Fruit fly (Drosophila melanogaster) whole organism, embryonic: ENCODE results near the gene CG9674.

Experiments used
- Antp ChIP-seq: fragments of 200-800 bp; sonication (Bioruptor generic); optimal IDR thresholded peaks from 3 replicates; lab custom pipeline; 2016; ENCODE audit warnings: missing biosample characterization, missing genetic modification characterization
- Atf-2 ChIP-seq: fragments of 200-800 bp; sonication (Bioruptor generic); optimal IDR thresholded peaks from 2 replicates; lab custom pipeline; 2016; ENCODE audit warnings: missing biosample characterization, missing genetic modification characterization
- BEAF-32 ChIP-seq: fragments of 200-800 bp; sonication (Bioruptor generic); optimal IDR thresholded peaks from 3 replicates; lab custom pipeline; 2017; ENCODE audit warnings: missing biosample characterization, missing genetic modification characterization, mild to moderate bottlenecking, moderate library complexity, missing genetic modification reagents
- BtbVII ChIP-seq: fragments of 200-800 bp; sonication (Bioruptor generic); optimal IDR thresholded peaks from 3 replicates; lab custom pipeline; 2017; ENCODE audit warnings: missing biosample characterization, mild to moderate bottlenecking, missing genetic modification characterization
- C15 ChIP-seq: fragments of 200-800 bp; sonication (Bioruptor generic); IDR thresholded peaks from 3 replicates; pipeline ENCODE4 v1.3.6; 2022; ENCODE audit warnings: missing biosample characterization, missing genetic modification characterization
- CG11504 ChIP-seq: fragments of 200-800 bp; sonication (Bioruptor generic); optimal IDR thresholded peaks from 3 replicates; lab custom pipeline; 2019; ENCODE audit warnings: missing biosample characterization, mild to moderate bottlenecking, missing genetic modification characterization, moderate library complexity
- CG13624 ChIP-seq: fragments of 200-800 bp; sonication (Bioruptor generic); optimal IDR thresholded peaks from 2 replicates; lab custom pipeline; 2016; ENCODE audit warnings: missing biosample characterization, missing genetic modification characterization
- CG14965 ChIP-seq: fragments of 200-800 bp; sonication (Bioruptor generic); optimal IDR thresholded peaks from 2 replicates; lab custom pipeline; 2016; ENCODE audit warnings: missing biosample characterization, missing genetic modification characterization, borderline replicate concordance
- CG16779 ChIP-seq: fragments of 200-800 bp; sonication (Bioruptor generic); IDR thresholded peaks from 2 replicates; pipeline ENCODE4 v1.3.6; 2022; ENCODE audit warnings: missing biosample characterization, missing genetic modification characterization
- CG16863 ChIP-seq: fragments of 200-800 bp; sonication (Bioruptor generic); optimal IDR thresholded peaks from 3 replicates; lab custom pipeline; 2016; ENCODE audit warnings: missing biosample characterization, missing genetic modification characterization
- CG17361 ChIP-seq: fragments of 200-800 bp; sonication (Bioruptor generic); IDR thresholded peaks from 3 replicates; pipeline ENCODE4 v1.3.6; 2022; ENCODE audit warnings: missing biosample characterization, missing genetic modification characterization
- CG17568 ChIP-seq: fragments of 200-800 bp; sonication (Bioruptor generic); optimal IDR thresholded peaks from 2 replicates; lab custom pipeline; 2018; ENCODE audit warnings: missing biosample characterization, mild to moderate bottlenecking, missing genetic modification characterization, moderate library complexity
- CG2678 ChIP-seq: fragments of 200-800 bp; sonication (Bioruptor generic); optimal IDR thresholded peaks from 3 replicates; lab custom pipeline; 2019; ENCODE audit warnings: missing biosample characterization, mild to moderate bottlenecking, missing genetic modification characterization, moderate library complexity
- CG31388 ChIP-seq: fragments of 200-800 bp; sonication (Bioruptor generic); optimal IDR thresholded peaks from 2 replicates; lab custom pipeline; 2016; ENCODE audit warnings: missing biosample characterization, missing genetic modification characterization
- CG3163 ChIP-seq: fragments of 200-800 bp; sonication (Bioruptor generic); optimal IDR thresholded peaks from 3 replicates; lab custom pipeline; 2016; ENCODE audit warnings: missing biosample characterization, missing genetic modification characterization
- CG4282 ChIP-seq: fragments of 200-800 bp; sonication (Bioruptor generic); optimal IDR thresholded peaks from 2 replicates; lab custom pipeline; 2016; ENCODE audit warnings: missing biosample characterization, missing genetic modification characterization
- CG4328 ChIP-seq: fragments of 200-800 bp; sonication (Bioruptor generic); optimal IDR thresholded peaks from 3 replicates; lab custom pipeline; 2017; ENCODE audit warnings: missing biosample characterization, missing genetic modification reagents, missing genetic modification characterization
- CG4404 ChIP-seq: fragments of 200-800 bp; sonication (Bioruptor generic); IDR thresholded peaks from 2 replicates; pipeline ENCODE4 v1.3.6; 2022; ENCODE audit warnings: missing biosample characterization, missing genetic modification characterization
- CG6175 ChIP-seq: fragments of 200-800 bp; sonication (Bioruptor generic); IDR thresholded peaks from 3 replicates; pipeline ENCODE4 v1.3.6; 2022; ENCODE audit warnings: missing biosample characterization, missing genetic modification characterization
- CG7357 ChIP-seq: fragments of 200-800 bp; sonication (Bioruptor generic); IDR thresholded peaks from 3 replicates; pipeline ENCODE4 v1.3.6; 2022; ENCODE audit warnings: missing biosample characterization, missing genetic modification characterization
- CG7786 ChIP-seq: fragments of 200-800 bp; sonication (Bioruptor generic); optimal IDR thresholded peaks from 2 replicates; lab custom pipeline; 2016; ENCODE audit warnings: missing biosample characterization, missing genetic modification characterization
- CG9932 ChIP-seq: fragments of 200-800 bp; sonication (Bioruptor generic); IDR thresholded peaks from 2 replicates; pipeline ENCODE4 v1.3.6; 2022; ENCODE audit warnings: missing biosample characterization, missing genetic modification characterization
- Camta ChIP-seq: fragments of 200-800 bp; sonication (Bioruptor generic); optimal IDR thresholded peaks from 2 replicates; lab custom pipeline; 2016; ENCODE audit warnings: missing biosample characterization, missing genetic modification characterization
- Dad ChIP-seq: fragments of 200-800 bp; sonication (Bioruptor generic); optimal IDR thresholded peaks from 3 replicates; lab custom pipeline; 2016; ENCODE audit warnings: missing biosample characterization, missing genetic modification characterization
- Dbx ChIP-seq: fragments of 200-800 bp; sonication (Bioruptor generic); IDR thresholded peaks from 3 replicates; pipeline ENCODE4 v1.3.6; 2022; ENCODE audit warnings: missing biosample characterization, missing genetic modification characterization
- Fer2 ChIP-seq: fragments of 200-800 bp; sonication (Bioruptor generic); optimal IDR thresholded peaks from 2 replicates; lab custom pipeline; 2018; ENCODE audit warnings: missing biosample characterization, mild to moderate bottlenecking, missing genetic modification characterization, moderate library complexity
- H15 ChIP-seq: fragments of 200-800 bp; sonication (Bioruptor generic); IDR thresholded peaks from 3 replicates; pipeline ENCODE4 v1.3.6; 2022; ENCODE audit warnings: missing biosample characterization, missing genetic modification characterization
- HLH3B ChIP-seq: fragments of 200-800 bp; sonication (Bioruptor generic); IDR thresholded peaks from 2 replicates; pipeline ENCODE4 v1.3.6; 2022; ENCODE audit warnings: missing biosample characterization, missing genetic modification characterization
- Hr51 ChIP-seq, 2 experiments: fragments of 200-800 bp; sonication (Bioruptor generic); optimal IDR thresholded peaks; 2 replicates in 1 of 2; 3 replicates in 1 of 2; lab custom pipeline; 2016 to 2018; ENCODE audit warnings: missing biosample characterization in 2 of 2, missing genetic modification characterization in 2 of 2, mild to moderate bottlenecking in 1 of 2, moderate library complexity in 1 of 2
- Myb ChIP-seq: fragments of 200-800 bp; sonication (Bioruptor generic); optimal IDR thresholded peaks from 2 replicates; lab custom pipeline; 2016; ENCODE audit warnings: missing biosample characterization, missing genetic modification characterization
- NK7.1 ChIP-seq: fragments of 200-800 bp; sonication (Bioruptor generic); optimal IDR thresholded peaks from 3 replicates; lab custom pipeline; 2016; ENCODE audit warnings: missing biosample characterization, missing genetic modification characterization
- Nf-YB ChIP-seq: fragments of 200-800 bp; sonication (Bioruptor generic); optimal IDR thresholded peaks from 3 replicates; lab custom pipeline; 2019; ENCODE audit warnings: missing biosample characterization, mild to moderate bottlenecking, missing genetic modification characterization, moderate library complexity
- Pdp1 ChIP-seq, 2 experiments: fragments of 200-800 bp; sonication (Bioruptor generic); optimal IDR thresholded peaks; 3 replicates each; lab custom pipeline; 2016; ENCODE audit warnings: missing biosample characterization in 2 of 2, missing genetic modification characterization in 2 of 2, mild to moderate bottlenecking in 1 of 2, moderate library complexity in 1 of 2
- Rfx ChIP-seq: fragments of 200-800 bp; sonication (Bioruptor generic); IDR thresholded peaks from 2 replicates; pipeline ENCODE4 v1.3.6; 2022; ENCODE audit warnings: missing biosample characterization, missing genetic modification characterization
- ara ChIP-seq: fragments of 200-800 bp; sonication (Bioruptor generic); IDR thresholded peaks from 2 replicates; pipeline ENCODE4 v1.3.6; 2022; ENCODE audit warnings: missing biosample characterization, missing genetic modification characterization
- bigmax ChIP-seq: fragments of 200-800 bp; sonication (Bioruptor generic); optimal IDR thresholded peaks from 2 replicates; lab custom pipeline; 2018; ENCODE audit warnings: missing biosample characterization, mild to moderate bottlenecking, missing genetic modification characterization
- br ChIP-seq: fragments of >200 bp; optimal IDR thresholded peaks from 2 replicates; lab custom pipeline; 2017
- crp ChIP-seq, 2 experiments: fragments of 200-800 bp; sonication (Bioruptor generic); optimal IDR thresholded peaks; 2 replicates in 1 of 2; 3 replicates in 1 of 2; lab custom pipeline; 2017; ENCODE audit warnings: missing biosample characterization in 2 of 2, missing genetic modification characterization in 2 of 2, mild to moderate bottlenecking in 1 of 2, moderate library complexity in 1 of 2
- dan ChIP-seq: fragments of 200-800 bp; sonication (Bioruptor generic); IDR thresholded peaks from 2 replicates; pipeline ENCODE4 v1.3.6; 2022; ENCODE audit warnings: missing biosample characterization, missing genetic modification characterization
- her ChIP-seq: fragments of 200-800 bp; sonication (Bioruptor generic); optimal IDR thresholded peaks from 2 replicates; lab custom pipeline; 2016; ENCODE audit warnings: missing biosample characterization, missing genetic modification characterization
- ken ChIP-seq: fragments of 200-800 bp; sonication (Bioruptor generic); IDR thresholded peaks from 3 replicates; pipeline ENCODE4 v1.3.6; 2022; ENCODE audit warnings: missing biosample characterization, missing genetic modification characterization
- luna ChIP-seq: fragments of 200-800 bp; sonication (Bioruptor generic); optimal IDR thresholded peaks from 2 replicates; lab custom pipeline; 2016; ENCODE audit warnings: missing biosample characterization, missing genetic modification characterization
- nerfin-1 ChIP-seq: fragments of 200-800 bp; sonication (Bioruptor generic); optimal IDR thresholded peaks from 3 replicates; lab custom pipeline; 2019; ENCODE audit warnings: missing biosample characterization, mild to moderate bottlenecking, missing genetic modification characterization, moderate library complexity
- onecut ChIP-seq: fragments of 200-800 bp; sonication (Bioruptor generic); IDR thresholded peaks from 2 replicates; pipeline ENCODE4 v1.3.6; 2022; ENCODE audit warnings: missing biosample characterization, missing genetic modification characterization
- prd ChIP-seq, 3 experiments: fragments of >200 bp in 2 of 3; fragments of 200-800 bp in 1 of 3; sonication (Bioruptor generic) in 1 of 3; optimal IDR thresholded peaks in 2 of 3; IDR thresholded peaks in 1 of 3; 2 replicates in 2 of 3; 3 replicates in 1 of 3; pipeline versions ENCODE4 v1.3.6 to Lab custom; 2017 to 2022; ENCODE audit warnings: missing biosample characterization in 1 of 3, missing genetic modification characterization in 1 of 3
- pum ChIP-seq: fragments of 200-800 bp; sonication (Bioruptor generic); optimal IDR thresholded peaks from 2 replicates; lab custom pipeline; 2016; ENCODE audit warnings: missing biosample characterization, missing genetic modification characterization
- sd ChIP-seq: fragments of 200-800 bp; sonication (Bioruptor generic); optimal IDR thresholded peaks from 3 replicates; lab custom pipeline; 2018; ENCODE audit warnings: missing biosample characterization, mild to moderate bottlenecking, missing genetic modification characterization, moderate library complexity
- sob ChIP-seq: fragments of 200-800 bp; sonication (Bioruptor generic); IDR thresholded peaks from 2 replicates; pipeline ENCODE4 v1.3.6; 2022; ENCODE audit warnings: missing biosample characterization, missing genetic modification characterization
- tio ChIP-seq: fragments of 200-800 bp; sonication (Bioruptor generic); optimal IDR thresholded peaks from 2 replicates; lab custom pipeline; 2017; ENCODE audit warnings: missing biosample characterization, missing genetic modification characterization, inconsistent platforms
- trh ChIP-seq: fragments of 200-800 bp; sonication (Bioruptor generic); optimal IDR thresholded peaks from 2 replicates; lab custom pipeline; 2016; ENCODE audit warnings: missing biosample characterization, missing genetic modification characterization
- zf30C ChIP-seq: fragments of 200-800 bp; sonication (Bioruptor generic); optimal IDR thresholded peaks from 3 replicates; lab custom pipeline; 2018; ENCODE audit warnings: missing biosample characterization, mild to moderate bottlenecking, missing genetic modification characterization

CG9674 gene

dm6 chr3L:16840540-16840939 lies 33.0 kb upstream of the CG9674 start (continued):
- TF ChIP-seq CG13624 (GFP tag; lab: Kevin White, UChicago) = no peak
- TF ChIP-seq tio (GFP tag; lab: Kevin White, UChicago) = no peak
- TF ChIP-seq Nf-YB = peak; percentile 9
- TF ChIP-seq CG7786 (GFP tag; lab: Kevin White, UChicago) = no peak
- TF ChIP-seq br (lab: Kevin White, UChicago) = no peak
- TF ChIP-seq nerfin-1 (tag; lab: Kevin White, UChicago) = no peak
- TF ChIP-seq ara (GFP tag; lab: Robert Waterston, UW) = no peak
- peak in 1 of 2 experiments; percentile 9 for TF ChIP-seq Pdp1 (GFP tag; optimal IDR thresholded peaks at IDR 0.05; lab: Kevin White, UChicago)
- no peak for TF ChIP-seq NK7.1
- TF ChIP-seq prd (optimal IDR thresholded peaks at IDR 0.05; lab: Kevin White, UChicago) = no peak
- TF ChIP-seq prd (GFP tag; IDR thresholded peaks at IDR 0.05; lab: Robert Waterston, UW) = no peak; the same call in 2 of the 3 replicates
- no peak for TF ChIP-seq ken (GFP tag; lab: Robert Waterston, UW)
- no peak for TF ChIP-seq Myb (GFP tag; lab: Kevin White, UChicago)
- TF ChIP-seq CG11504 (tag; lab: Kevin White, UChicago) = no peak
- TF ChIP-seq CG16779 (GFP tag; lab: Robert Waterston, UW) = no peak; the same call in 1 of the 2 replicates
- TF ChIP-seq pum (GFP tag; lab: Kevin White, UChicago) = no peak
- no peak for TF ChIP-seq trh (GFP tag; lab: Kevin White, UChicago)
- no peak for TF ChIP-seq Dbx
- TF ChIP-seq Antp (GFP tag; lab: Kevin White, UChicago) = no peak
- peak; percentile 52 for TF ChIP-seq BtbVII
- TF ChIP-seq her = no peak
- 0 out of 2 replicates have a peak, but pooled peaks have one; percentile 6 for TF ChIP-seq sob (GFP tag; lab: Robert Waterston, UW)
- peak; percentile 53; the same call in 1 of the 3 replicates for TF ChIP-seq CG17361 (GFP tag; lab: Robert Waterston, UW)
- TF ChIP-seq Fer2 (tag; lab: Kevin White, UChicago) = no peak
- peak in 1 of 2 experiments; percentile 35 for TF ChIP-seq Hr51 (GFP tag; optimal IDR thresholded peaks at IDR 0.05; lab: Kevin White, UChicago)
- no peak for TF ChIP-seq CG4404 (GFP tag; lab: Robert Waterston, UW)
- no peak for TF ChIP-seq CG4328 (GFP tag; lab: Kevin White, UChicago)
- TF ChIP-seq Camta (GFP tag; lab: Kevin White, UChicago) = no peak
- peak; percentile 31 for TF ChIP-seq sd (tag; lab: Kevin White, UChicago)
- TF ChIP-seq BEAF-32 (GFP tag; lab: Kevin White, UChicago) = no peak
- TF ChIP-seq CG3163 (GFP tag; lab: Kevin White, UChicago) = no peak
- TF ChIP-seq onecut = no peak
- no peak for TF ChIP-seq CG16863 (GFP tag; lab: Kevin White, UChicago)
- peak; percentile 34; the same call in 1 of the 2 replicates for TF ChIP-seq Rfx (GFP tag; lab: Robert Waterston, UW)
- TF ChIP-seq Dad (GFP tag; lab: Kevin White, UChicago) = no peak
- TF ChIP-seq CG9932 (GFP tag; lab: Robert Waterston, UW) = no peak
- no peak for TF ChIP-seq CG4282 (GFP tag; lab: Kevin White, UChicago)
- no peak for TF ChIP-seq C15
- no peak for TF ChIP-seq CG14965 (GFP tag; lab: Kevin White, UChicago)
- no peak for TF ChIP-seq CG17568 (GFP tag; lab: Kevin White, UChicago)
- TF ChIP-seq CG31388 = no peak
- TF ChIP-seq CG2678 (tag; lab: Kevin White, UChicago) = peak; percentile 67
- no peak for TF ChIP-seq CG7357 (GFP tag; lab: Robert Waterston, UW)
- peak; percentile 42; the same call in 1 of the 3 replicates for TF ChIP-seq H15 (GFP tag; lab: Robert Waterston, UW)
- TF ChIP-seq bigmax (GFP tag; lab: Kevin White, UChicago) = no peak
- TF ChIP-seq CG6175 = no peak
- TF ChIP-seq dan = no peak
- TF ChIP-seq Atf-2 (GFP tag; lab: Kevin White, UChicago) = no peak
- no peak for TF ChIP-seq luna (GFP tag; lab: Kevin White, UChicago)
- 0 out of 2 replicates have a peak, but pooled peaks have one; percentile 9 for TF ChIP-seq HLH3B
- no peak for TF ChIP-seq zf30C (GFP tag; lab: Kevin White, UChicago)
- TF ChIP-seq crp (GFP tag; optimal IDR thresholded peaks at IDR 0.05; lab: Kevin White, UChicago) = no peak
